Fruit fly (Drosophila melanogaster): ENCODE data around the gene CG43294.

The CG43294 gene

DNA sequence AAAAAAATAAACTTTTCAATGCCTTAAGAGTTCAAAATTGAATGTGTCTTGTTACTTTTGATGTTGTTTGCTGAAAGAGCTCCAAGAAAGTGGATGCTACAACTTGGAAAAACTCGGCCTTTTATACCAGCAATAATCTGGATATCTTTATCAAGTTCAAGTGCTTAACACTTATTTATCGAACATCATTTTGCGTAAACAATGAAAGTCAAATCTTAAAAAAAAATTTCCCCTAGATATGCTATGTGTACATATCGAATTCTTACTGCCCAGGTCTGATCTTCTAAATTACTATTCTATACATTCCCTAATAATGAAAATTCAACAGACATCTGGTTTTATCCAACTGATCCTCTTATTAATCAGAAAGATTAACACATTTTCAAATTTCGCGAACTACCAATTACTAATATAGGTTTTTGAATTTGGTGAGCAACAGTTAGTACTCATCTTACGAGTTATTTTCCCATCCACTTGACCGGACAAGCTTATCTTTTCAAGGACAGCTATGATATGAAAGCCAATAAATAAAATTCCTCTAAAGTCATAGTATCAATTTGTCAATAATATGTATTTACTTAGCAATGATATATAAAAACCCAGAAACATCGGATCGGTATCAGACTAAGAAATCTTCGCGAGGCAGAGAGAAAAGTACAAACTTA is at the start of gene CG43294, which contains the start of gene CG11570:
TSS of gene CG43294 (plus strand) at position 615 of the 665 bp plus-strand sequence.
TSS of gene CG11570 (minus strand) at position 101 of the 665 bp plus-strand sequence.
- TF ChIP-seq CG5204 (GFP tag; optimal IDR thresholded peaks at IDR 0.05): no peak
- TF ChIP-seq Clk (GFP tag; optimal IDR thresholded peaks at IDR 0.05): no peak
- no peak for TF ChIP-seq cnc (optimal IDR thresholded peaks at IDR 0.05)
- TF ChIP-seq bab1 (GFP tag; optimal IDR thresholded peaks at IDR 0.05): no peak
- no peak for TF ChIP-seq Hr96 (GFP tag; optimal IDR thresholded peaks at IDR 0.05)
- TF ChIP-seq CG14711 (tag; optimal IDR thresholded peaks at IDR 0.05): no peak
- no peak for TF ChIP-seq CG7045 (GFP tag; optimal IDR thresholded peaks at IDR 0.05)
- TF ChIP-seq CG12768 (GFP tag; optimal IDR thresholded peaks at IDR 0.05): no peak
- TF ChIP-seq cic (GFP tag; optimal IDR thresholded peaks at IDR 0.05): no peak
- TF ChIP-seq CG1620 (GFP tag; optimal IDR thresholded peaks at IDR 0.05): no peak
- TF ChIP-seq CG33017 (tag; optimal IDR thresholded peaks at IDR 0.05): no peak

DNA sequence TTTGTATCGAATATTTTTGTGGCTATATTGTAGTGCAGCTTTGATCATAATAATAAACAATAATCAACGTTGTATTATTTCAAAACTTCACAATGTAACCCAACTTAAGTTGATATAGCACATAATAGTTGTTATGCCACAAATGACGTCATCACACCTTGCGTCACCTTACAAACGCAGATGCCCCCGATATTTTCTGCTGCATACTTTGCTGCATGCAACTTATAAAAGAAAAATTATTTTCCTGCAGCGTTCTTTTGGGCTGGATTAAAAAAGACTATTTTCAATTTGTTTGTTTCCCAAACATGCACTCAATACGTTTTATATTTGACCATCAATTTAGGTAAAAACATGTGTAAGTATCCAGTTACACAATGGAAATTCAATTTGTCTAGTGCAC is 39.9 kb upstream of the CG43294 start:
- no peak for TF ChIP-seq kay (GFP tag; ENCODE audit: borderline replicate concordance)
- TF ChIP-seq bab1 (GFP tag; optimal IDR thresholded peaks at IDR 0.05): no peak
- no peak for TF ChIP-seq cic (GFP tag; optimal IDR thresholded peaks at IDR 0.05)
- no peak for TF ChIP-seq CG7045 (GFP tag; optimal IDR thresholded peaks at IDR 0.05)
- TF ChIP-seq pad (GFP tag; optimal IDR thresholded peaks at IDR 0.05): no peak
- no peak for TF ChIP-seq CG11617 (GFP tag; optimal IDR thresholded peaks at IDR 0.05)

DNA sequence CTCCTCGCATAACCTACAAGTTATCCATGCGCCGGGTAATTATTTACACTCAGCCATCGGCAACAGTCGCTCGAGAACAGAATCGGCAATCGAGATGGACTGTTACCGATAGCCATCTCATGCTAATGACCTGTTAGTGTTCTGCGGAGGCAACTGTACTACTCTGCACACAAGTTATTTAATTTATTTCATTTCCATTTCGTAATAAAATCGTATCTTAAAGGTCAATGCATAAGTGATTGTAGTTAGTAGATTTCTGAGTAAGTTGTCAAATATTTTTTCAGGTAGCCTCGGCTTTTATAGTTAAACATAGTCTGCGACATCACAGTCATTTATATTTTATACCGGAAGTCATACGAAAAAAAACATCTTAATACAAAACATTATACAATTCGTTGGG is 36.9 kb upstream of the CG43294 start, which contains the start of gene CG11588:
TSS of gene CG11588 (plus strand) at position 301 of the 400 bp plus-strand sequence.
- TF ChIP-seq CG14711 (tag; optimal IDR thresholded peaks at IDR 0.05) (no peak), CG7045 (GFP tag; optimal IDR thresholded peaks at IDR 0.05) (no peak), CG11617 (GFP tag; optimal IDR thresholded peaks at IDR 0.05) (no peak), CG33017 (tag; optimal IDR thresholded peaks at IDR 0.05) (no peak), Clk (GFP tag; optimal IDR thresholded peaks at IDR 0.05) (no peak), cnc (optimal IDR thresholded peaks at IDR 0.05) (no peak)

DNA sequence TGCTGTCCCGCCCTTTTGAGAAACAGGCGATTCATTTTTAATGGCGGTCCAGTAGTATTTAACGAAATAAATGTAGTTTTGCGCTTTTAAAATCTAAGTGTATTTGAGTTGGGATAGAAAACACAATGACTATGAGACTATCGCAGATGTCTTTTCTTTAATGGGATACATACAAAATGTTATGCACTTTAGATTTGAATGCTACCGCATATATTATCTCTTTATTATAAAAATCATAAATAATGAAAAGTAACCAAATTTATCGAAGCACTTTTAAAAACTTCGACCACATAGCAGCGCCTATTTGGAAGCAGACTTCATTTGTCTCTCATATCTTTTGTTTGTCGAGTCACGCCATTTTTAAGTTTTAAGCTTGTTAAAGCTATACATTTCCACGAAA is 33.4 kb upstream of the CG43294 start, which contains the start of gene SdhAL:
TSS of gene SdhAL (minus strand) at position 101 of the 400 bp plus-strand sequence.
- no peak for TF ChIP-seq CG12768 (GFP tag; optimal IDR thresholded peaks at IDR 0.05)
- TF ChIP-seq CG33017 (tag; optimal IDR thresholded peaks at IDR 0.05): no peak
- peak; percentile 2 for TF ChIP-seq kay (GFP tag; ENCODE audit: borderline replicate concordance)

DNA sequence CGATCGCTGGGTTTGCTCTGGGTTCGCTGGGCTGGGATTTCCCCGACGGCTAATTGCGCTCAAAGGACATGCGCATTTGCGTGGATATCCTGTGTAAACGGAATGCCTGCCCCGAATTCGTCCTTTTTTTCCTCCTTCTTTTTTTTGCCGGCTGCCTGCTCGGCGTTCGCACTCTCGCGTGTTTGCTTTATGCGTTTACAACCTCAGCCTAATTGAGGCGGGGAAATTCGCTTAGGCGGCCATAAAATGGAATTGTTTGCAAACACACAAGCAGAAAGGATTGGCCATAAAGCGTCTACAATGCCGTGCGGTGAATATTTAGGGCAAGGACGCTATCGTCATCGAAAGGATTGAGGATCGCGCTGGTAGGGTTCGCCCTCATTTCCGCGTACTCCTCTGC is 32.7 kb upstream of the CG43294 start:
- no peak for TF ChIP-seq CG5204 (GFP tag; optimal IDR thresholded peaks at IDR 0.05)
- TF ChIP-seq kay (GFP tag; ENCODE audit: borderline replicate concordance): no peak
- no peak for TF ChIP-seq Mnt (GFP tag; optimal IDR thresholded peaks at IDR 0.05)
- TF ChIP-seq Clk (GFP tag; optimal IDR thresholded peaks at IDR 0.05): no peak
- TF ChIP-seq ovo (GFP tag; optimal IDR thresholded peaks at IDR 0.05): no peak
- no peak for TF ChIP-seq pad (GFP tag; optimal IDR thresholded peaks at IDR 0.05)

DNA sequence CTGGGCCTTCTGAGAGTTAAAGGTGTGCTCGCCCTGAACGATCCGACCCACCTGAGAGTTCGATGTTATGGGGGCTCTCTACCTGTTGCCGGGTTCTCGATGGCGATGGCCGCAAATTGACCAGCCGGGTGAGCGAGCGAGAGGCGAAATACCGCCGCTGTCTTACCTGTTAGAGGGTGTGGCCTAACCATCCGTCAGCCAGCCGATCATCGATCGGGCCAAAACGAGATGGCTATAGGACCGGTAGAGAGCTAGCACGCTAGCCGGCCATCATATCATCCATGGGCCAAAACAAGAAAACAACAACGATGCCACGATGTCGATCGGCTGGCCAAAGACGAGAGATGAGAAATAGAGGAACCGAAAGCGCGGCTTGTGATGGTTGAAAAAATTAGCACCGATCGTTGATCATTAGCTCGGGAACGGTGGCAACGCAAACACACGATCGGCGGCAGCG is 30.8 kb upstream of the CG43294 start, which contains the start of gene byn:
TSS of gene byn (plus strand) at position 407 of the 457 bp plus-strand sequence.
- TF ChIP-seq pad (GFP tag; optimal IDR thresholded peaks at IDR 0.05) (no peak), ovo (GFP tag; optimal IDR thresholded peaks at IDR 0.05) (no peak), CG11617 (GFP tag; optimal IDR thresholded peaks at IDR 0.05) (no peak), CG1620 (GFP tag; optimal IDR thresholded peaks at IDR 0.05) (no peak), CG33017 (tag; optimal IDR thresholded peaks at IDR 0.05) (no peak), CG7101 (tag; optimal IDR thresholded peaks at IDR 0.05) (no peak), kay (GFP tag; ENCODE audit: borderline replicate concordance) (no peak), CG14711 (tag; optimal IDR thresholded peaks at IDR 0.05) (no peak), bab1 (GFP tag; optimal IDR thresholded peaks at IDR 0.05) (no peak), cic (GFP tag; optimal IDR thresholded peaks at IDR 0.05) (no peak), CG5204 (GFP tag; optimal IDR thresholded peaks at IDR 0.05) (no peak), Mnt (GFP tag; optimal IDR thresholded peaks at IDR 0.05) (no peak), CG12768 (GFP tag; optimal IDR thresholded peaks at IDR 0.05) (no peak), cnc (optimal IDR thresholded peaks at IDR 0.05) (no peak), Clk (GFP tag; optimal IDR thresholded peaks at IDR 0.05) (no peak), CG7045 (GFP tag; optimal IDR thresholded peaks at IDR 0.05) (no peak), Hr96 (GFP tag; optimal IDR thresholded peaks at IDR 0.05) (no peak)

DNA sequence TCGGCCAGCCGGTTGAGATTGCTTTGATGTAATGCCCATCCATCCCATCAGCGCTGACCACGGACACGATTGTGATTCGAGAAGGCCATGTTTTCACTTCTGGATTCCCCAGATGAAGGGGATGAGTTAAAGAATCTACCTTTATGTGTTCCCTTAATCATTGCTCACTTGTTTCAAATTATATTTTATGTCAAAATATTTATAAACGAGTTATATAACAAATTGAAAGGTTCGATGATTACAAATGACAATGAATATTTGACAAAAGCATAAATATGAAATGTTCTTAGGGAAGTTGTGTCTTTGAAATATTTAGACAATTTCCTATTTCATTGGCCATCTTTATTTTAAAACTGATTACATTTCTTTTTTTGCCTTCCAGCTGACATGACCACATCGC is 26.5 kb upstream of the CG43294 start:
- TF ChIP-seq ovo (GFP tag; optimal IDR thresholded peaks at IDR 0.05) (no peak), CG1620 (GFP tag; optimal IDR thresholded peaks at IDR 0.05) (no peak), cnc (optimal IDR thresholded peaks at IDR 0.05) (no peak), bab1 (GFP tag; optimal IDR thresholded peaks at IDR 0.05) (no peak), CG7045 (GFP tag; optimal IDR thresholded peaks at IDR 0.05) (no peak), CG11617 (GFP tag; optimal IDR thresholded peaks at IDR 0.05) (no peak), toe (GFP tag; optimal IDR thresholded peaks at IDR 0.05) (no peak), Mnt (GFP tag; optimal IDR thresholded peaks at IDR 0.05) (no peak)

DNA sequence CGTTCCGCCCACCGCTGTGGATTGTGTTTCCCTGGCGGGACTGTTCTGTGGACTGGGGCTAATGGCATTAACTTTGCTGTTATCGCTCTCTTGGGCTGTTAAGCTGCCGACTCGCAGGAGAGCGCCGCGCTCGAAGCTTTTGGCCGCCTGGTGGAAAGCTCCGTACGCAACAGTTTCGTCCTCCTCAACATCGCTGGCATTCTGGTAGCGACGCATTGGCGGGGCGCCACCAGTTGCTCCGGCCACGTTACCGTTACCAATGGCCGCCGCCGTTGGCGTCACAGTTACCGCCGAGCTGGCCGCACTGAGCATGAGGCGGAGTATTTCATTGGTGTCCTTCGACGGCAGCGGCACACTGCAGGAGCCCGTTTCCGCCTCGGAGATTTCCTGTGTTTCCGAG is 20.8 kb upstream of the CG43294 start:
- TF ChIP-seq bab1 (GFP tag; optimal IDR thresholded peaks at IDR 0.05) (no peak), Mnt (GFP tag; optimal IDR thresholded peaks at IDR 0.05) (no peak), CG7045 (GFP tag; optimal IDR thresholded peaks at IDR 0.05) (no peak), CG1620 (GFP tag; optimal IDR thresholded peaks at IDR 0.05) (no peak), Hr96 (GFP tag; optimal IDR thresholded peaks at IDR 0.05) (no peak), CG33017 (tag; optimal IDR thresholded peaks at IDR 0.05) (no peak), CG14711 (tag; optimal IDR thresholded peaks at IDR 0.05) (no peak), Crg-1 (GFP tag; optimal IDR thresholded peaks at IDR 0.05) (no peak), pad (GFP tag; optimal IDR thresholded peaks at IDR 0.05) (no peak), CG11617 (GFP tag; optimal IDR thresholded peaks at IDR 0.05) (no peak), CG5204 (GFP tag; optimal IDR thresholded peaks at IDR 0.05) (no peak), CG7101 (tag; optimal IDR thresholded peaks at IDR 0.05) (no peak), tj (GFP tag; optimal IDR thresholded peaks at IDR 0.05) (no peak), ovo (GFP tag; optimal IDR thresholded peaks at IDR 0.05) (no peak), kay (GFP tag; ENCODE audit: borderline replicate concordance) (no peak)
